Fruit fly (Drosophila melanogaster) whole organism: ENCODE results near the gene CG2120.
A peak's percentile ranks its signal among the peaks of the same experiment; 100 is the strongest.

Experiments used
- CG8478 ChIP-seq: fragments of >200 bp; optimal IDR thresholded peaks from 2 replicates; lab custom pipeline; 2018; ENCODE audit warnings: inconsistent platforms
- Dll ChIP-seq: fragments of >200 bp; optimal IDR thresholded peaks from 2 replicates; lab custom pipeline; 2017
- EcR ChIP-seq, 2 experiments: fragments of >200 bp; optimal IDR thresholded peaks; 2 replicates each; lab custom pipeline; 2017; ENCODE audit warnings: missing biosample characterization in 2 of 2, missing genetic modification characterization in 2 of 2, missing genetic modification reagents in 2 of 2
- pan ChIP-seq: fragments of >200 bp; optimal IDR thresholded peaks from 2 replicates; lab custom pipeline; 2017
- psq ChIP-seq: fragments of >200 bp; optimal IDR thresholded peaks from 2 replicates; lab custom pipeline; 2017
- usp ChIP-seq: fragments of >200 bp; optimal IDR thresholded peaks from 2 replicates; lab custom pipeline; 2017; ENCODE audit warnings: missing biosample characterization, missing genetic modification characterization, mixed read lengths

The CG2120 gene

DNA sequence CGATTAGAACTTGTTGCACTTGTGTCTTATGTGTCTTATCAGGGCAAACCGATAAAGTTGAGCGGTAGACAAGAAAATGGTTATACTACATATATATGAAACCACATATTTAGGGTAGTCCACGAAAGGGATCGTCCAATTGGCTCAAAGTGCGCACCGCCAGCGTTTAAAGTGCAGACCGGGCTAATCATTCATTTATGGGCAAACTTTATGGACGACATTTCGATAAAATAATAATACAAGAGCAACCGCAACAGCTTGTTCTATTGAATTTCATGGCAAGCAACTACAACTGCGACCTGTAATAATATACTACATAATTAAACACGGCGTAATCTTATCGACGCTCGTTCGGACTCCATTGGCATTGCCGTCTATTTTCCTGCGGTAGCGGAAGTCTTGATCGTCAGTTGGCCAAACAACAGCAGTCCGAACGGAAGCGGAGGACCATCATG is at the start of gene CG2120, which contains the start of gene cyr:
Gene CG2120 (plus strand): TSS at position 405 of the 455 bp plus-strand sequence.
Gene cyr (minus strand): TSS at position 294 of the 455 bp plus-strand sequence.
- TF ChIP-seq EcR (GFP tag; optimal IDR thresholded peaks at IDR 0.05; lab: Kevin White, UChicago): no peak
- TF ChIP-seq Dll (lab: Kevin White, UChicago): no peak
- no peak for TF ChIP-seq psq (lab: Kevin White, UChicago)
- no peak for TF ChIP-seq usp
- no peak for TF ChIP-seq CG8478
- TF ChIP-seq pan (lab: Kevin White, UChicago): no peak

DNA sequence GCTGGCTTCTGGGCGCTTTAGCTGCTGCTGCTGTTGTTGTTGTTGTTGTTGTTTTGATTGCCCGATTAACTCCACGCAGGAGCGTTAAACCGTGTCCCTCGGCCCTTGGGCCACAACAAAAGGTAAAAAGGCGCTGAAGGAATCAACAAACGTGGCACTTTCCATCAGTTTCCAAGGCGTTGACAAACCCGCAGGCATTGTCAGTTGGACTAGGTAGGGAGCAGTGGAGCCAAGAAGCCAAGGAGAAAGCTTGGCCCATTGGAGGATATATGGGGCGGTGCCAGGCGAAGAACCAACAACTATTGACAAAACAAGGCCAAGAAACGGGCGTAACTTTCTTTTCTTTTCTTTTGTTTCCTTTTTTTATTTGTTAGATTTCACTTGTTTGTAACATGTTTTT is 48.5 kb upstream of the CG2120 start, which contains the start of gene CG2256:
Gene CG2256 (minus strand): TSS at position 101 of the 400 bp plus-strand sequence.
- TF ChIP-seq CG8478 (no peak), EcR (GFP tag; optimal IDR thresholded peaks at IDR 0.05; lab: Kevin White, UChicago) (no peak), usp (no peak), pan (lab: Kevin White, UChicago) (no peak), Dll (lab: Kevin White, UChicago) (no peak), psq (lab: Kevin White, UChicago) (no peak)

DNA sequence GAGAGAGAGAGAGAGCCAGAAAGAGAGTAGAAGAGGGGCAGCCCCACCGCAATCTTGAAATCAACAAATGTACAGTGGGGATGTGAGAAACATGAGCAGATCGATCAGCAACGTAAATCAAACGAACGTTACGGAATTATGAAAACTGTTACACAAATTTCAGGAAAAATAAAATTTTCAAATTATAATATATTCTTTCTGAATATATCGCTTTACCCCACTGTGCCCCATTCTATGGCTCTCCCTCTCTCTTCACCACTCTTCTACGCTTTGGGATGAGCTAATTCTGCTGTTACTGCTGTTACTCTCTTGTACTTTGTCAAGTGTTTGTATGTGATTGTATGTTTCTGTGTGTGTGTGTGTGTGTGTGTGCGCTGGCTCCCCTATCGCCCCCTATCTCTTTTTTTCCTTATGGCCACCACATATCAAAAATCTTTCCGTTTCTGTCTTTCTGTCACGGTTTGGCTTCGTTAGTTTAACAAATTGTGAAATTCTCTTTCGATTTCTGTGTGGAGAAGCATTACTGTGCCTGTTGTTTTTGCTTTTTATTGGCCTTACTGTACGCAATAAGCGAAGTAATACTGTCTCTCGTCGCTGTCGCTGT is 44.5 kb upstream of the CG2120 start:
- TF ChIP-seq Dll (lab: Kevin White, UChicago) (peak; percentile 13), pan (lab: Kevin White, UChicago) (no peak)

DNA sequence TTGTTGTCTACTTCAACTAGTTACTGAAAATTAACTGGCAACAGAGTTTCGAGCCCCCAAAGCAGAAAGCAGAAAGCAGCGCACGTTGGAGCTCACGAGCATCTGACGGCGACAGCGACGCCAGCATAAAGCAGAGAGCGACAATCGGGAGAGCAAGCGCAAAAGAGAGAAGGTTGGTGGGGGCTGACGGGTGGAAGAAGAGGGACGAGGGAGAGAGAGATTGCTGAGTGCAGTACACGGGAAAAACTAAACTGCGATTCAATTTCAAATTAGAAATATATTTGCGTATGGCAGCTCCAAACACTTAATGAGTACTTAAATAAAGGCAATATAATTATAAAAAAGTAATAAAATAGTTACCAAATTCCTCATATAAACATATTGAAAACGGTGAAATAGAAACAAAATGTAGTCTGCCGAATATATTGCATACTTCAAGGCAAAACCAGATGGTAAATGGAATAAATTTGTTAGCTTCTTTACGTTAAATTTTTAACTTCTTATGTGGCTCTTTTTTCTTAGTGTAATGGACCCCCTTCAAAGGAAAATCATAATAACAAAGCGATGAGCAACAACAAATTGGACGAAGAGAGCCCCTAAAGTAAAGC is 43.4 kb upstream of the CG2120 start:
- TF ChIP-seq CG8478 (no peak), pan (lab: Kevin White, UChicago) (no peak), Dll (lab: Kevin White, UChicago) (peak; percentile 85), usp (no peak), EcR (GFP tag; optimal IDR thresholded peaks at IDR 0.05; lab: Kevin White, UChicago) (no peak), psq (lab: Kevin White, UChicago) (no peak)

DNA sequence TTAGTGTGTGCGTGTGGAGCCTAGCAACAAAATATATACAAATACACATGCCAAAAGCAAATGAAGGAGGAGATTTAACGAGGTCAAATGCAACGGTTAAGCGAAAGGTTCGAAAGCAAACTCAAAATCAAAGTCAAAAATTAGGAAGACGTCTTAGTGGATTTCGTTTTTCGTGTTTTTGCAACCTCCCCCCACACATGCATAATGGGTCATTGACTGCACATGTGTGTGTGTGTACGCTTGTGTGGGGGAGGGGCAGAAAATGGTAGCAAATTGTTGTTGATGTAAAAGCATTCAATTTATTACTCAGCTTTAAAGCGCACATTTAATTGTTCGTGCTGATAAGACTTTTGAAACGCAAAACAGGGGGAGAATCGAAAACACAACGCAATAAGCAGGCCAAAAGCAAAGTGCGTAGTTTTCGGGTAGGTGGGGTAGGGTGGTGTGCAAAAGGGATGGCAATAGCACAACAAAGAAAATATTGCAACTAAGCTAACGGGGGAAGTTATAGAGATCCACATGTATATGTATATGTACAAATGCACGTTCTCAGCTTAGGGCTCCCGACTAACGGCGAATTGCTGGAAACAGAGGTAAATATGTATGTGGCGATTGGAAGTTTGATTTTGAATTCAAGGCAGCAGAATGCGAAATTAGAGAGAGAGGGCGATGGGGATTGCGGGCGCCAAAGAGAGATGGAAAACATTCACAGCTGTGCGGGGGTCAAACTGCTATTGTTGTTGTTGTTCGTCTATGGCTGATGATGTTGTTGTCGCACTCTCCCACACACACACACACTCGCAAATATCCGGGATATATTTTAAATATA is 42.5 kb upstream of the CG2120 start:
- TF ChIP-seq pan (lab: Kevin White, UChicago) (no peak), CG8478 (no peak), EcR (GFP tag; optimal IDR thresholded peaks at IDR 0.05; lab: Kevin White, UChicago) (peak; percentile 81 to 84), Dll (lab: Kevin White, UChicago) (no peak)

DNA sequence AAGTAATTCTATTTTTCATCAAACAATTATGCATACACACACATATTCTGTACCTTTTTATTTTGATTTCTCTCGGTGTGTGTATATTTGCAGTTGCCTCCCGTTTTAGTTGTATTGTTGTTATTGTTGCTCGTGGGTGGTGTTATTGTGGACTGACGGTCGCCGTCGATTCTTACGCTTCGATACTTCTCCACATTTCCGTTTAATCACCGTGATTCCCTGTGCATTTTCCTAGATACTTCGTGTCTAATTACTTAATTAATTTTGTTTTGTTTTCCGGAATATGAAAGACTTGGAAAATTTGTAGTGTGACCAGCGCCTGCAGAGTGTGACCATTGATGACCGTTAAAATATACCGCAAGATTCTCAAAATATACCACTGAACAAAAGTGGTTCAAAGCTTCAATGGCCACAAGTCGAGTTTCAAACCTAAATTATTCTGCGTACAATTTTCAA is 41.9 kb upstream of the CG2120 start, which contains the start of gene UbcE2H:
Gene UbcE2H (minus strand): TSS at position 343 of the 456 bp plus-strand sequence.
- TF ChIP-seq pan (lab: Kevin White, UChicago) (no peak), Dll (lab: Kevin White, UChicago) (no peak), CG8478 (no peak), usp (no peak)

DNA sequence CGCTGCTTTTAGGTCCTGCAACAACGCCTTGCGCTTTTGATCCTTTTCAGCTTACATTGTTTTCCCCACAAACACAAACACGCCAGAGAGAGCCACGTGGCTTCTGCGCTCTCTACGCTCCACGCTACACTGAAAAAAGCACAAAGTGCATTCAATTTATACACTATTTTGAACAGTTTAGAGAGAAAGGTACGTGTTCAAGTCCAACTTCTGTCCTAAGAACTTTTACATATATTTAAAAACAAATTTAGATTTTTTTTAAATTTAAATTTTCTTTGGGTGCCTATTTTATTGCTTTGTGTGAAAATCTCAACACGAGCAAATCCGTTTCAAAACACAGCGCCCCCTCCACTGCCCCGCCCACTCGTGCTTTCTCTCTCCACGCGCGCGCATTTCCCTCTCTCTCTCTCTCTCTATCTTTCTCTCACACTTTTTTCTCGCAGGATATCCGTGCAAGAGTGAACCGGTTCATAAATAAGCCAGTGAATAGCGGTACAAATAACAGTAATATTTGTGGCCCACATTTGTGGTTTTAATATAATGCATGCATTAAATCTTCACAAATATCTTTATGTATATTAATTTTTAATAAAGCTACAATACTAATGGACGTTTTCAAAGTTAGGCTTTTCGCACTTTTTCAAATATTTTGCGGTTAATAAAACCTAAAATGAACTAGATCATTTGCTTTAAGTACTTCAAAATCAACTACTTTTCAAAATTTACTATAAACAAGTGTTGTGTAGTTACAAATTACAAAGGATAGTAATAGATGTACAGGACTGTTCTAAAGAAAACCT is 35.4 kb upstream of the CG2120 start:
- no peak for TF ChIP-seq psq (lab: Kevin White, UChicago)
- no peak for TF ChIP-seq EcR (GFP tag; optimal IDR thresholded peaks at IDR 0.05; lab: Kevin White, UChicago)
- no peak for TF ChIP-seq usp
- no peak for TF ChIP-seq CG8478
- TF ChIP-seq pan (lab: Kevin White, UChicago): no peak
- TF ChIP-seq Dll (lab: Kevin White, UChicago): no peak

DNA sequence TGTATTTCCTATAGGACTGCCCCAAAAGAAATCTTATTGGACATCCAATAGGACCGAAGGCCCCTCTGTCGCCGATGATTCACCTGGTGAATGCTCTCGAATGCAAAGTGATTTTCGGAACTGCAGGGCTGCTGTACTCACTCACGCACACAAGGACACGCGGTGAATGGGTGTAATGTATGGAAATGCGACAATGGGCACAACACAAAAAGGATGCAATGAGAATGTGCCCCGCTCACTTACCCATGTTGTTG is 34.9 kb upstream of the CG2120 start:
- no peak for TF ChIP-seq Dll (lab: Kevin White, UChicago)
- TF ChIP-seq EcR (GFP tag; optimal IDR thresholded peaks at IDR 0.05; lab: Kevin White, UChicago): no peak
- TF ChIP-seq pan (lab: Kevin White, UChicago): no peak
- TF ChIP-seq usp: no peak
- TF ChIP-seq psq (lab: Kevin White, UChicago): no peak
- no peak for TF ChIP-seq CG8478

DNA sequence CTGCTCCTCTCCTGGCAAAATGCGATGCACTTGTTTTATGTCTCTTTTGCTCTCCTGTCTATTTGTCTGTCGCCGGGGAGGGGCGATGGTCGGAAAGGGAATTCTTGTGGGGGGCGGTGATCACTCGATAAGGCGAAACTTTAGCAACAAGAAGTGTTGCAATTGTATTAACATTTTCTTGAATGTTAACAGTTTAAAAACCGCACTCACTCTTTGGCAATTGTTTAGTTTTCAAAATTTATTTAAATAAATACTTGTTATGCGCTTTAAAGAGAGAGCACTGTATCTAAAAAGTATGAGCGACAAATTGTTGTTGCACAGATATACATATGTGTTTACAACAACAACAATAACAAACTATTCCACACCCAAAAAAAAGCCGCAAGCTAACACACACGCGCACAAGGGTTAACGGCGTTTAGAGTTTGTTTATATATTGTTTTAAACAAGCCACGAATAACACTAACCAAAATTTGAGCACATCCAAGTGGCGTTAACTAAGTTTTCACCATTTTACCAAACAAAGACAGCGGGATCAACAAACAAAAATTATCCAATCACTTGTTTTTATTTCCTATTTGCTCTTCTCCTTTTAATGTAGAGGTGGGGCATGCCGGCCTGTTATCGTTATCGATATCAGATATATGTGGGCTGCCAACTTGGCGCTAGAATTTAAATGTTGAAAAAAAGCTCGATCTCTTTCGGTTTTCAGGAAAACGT is 34.0 kb upstream of the CG2120 start, which contains the start of gene CG2258:
Gene CG2258 (minus strand): TSS at position 617 of the 720 bp plus-strand sequence.
- TF ChIP-seq psq (lab: Kevin White, UChicago) (no peak), usp (no peak), EcR (GFP tag; optimal IDR thresholded peaks at IDR 0.05; lab: Kevin White, UChicago) (no peak), CG8478 (no peak), pan (lab: Kevin White, UChicago) (no peak), Dll (lab: Kevin White, UChicago) (no peak)

DNA sequence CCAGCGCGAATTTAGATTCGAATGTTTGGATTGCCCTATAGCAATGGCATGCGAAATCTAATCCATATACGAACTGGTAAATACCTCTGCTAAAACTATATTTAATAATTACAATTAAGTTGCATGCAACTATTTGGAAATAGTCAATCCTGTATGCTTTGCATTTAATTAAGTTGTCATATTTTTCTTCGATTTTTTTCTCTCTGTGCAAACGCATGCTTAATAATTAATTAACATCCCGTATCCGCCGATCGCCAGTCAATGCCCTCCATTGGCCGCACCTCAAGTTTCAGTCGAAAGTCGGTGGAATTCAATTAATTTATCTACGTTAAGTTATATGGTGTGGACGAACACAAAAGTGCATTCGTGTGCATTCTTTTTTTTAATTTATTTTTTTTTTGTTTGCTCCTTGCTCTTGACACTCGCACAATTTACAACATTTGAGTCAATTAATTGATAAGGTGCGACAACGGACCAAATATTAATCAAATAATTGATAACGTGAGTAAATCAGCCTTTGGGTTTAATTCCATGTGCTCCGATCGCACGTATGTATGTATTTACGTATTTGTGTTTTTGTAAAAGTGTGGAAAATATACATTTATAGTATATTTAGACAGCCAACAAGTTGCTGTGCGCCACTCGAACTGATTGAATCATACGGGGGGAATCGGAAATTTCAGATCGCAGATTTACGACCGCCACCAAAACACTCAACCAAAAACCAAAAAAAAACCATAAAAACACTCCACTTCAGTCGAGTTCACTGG is 29.2 kb upstream of the CG2120 start:
- no peak for TF ChIP-seq psq (lab: Kevin White, UChicago)
- no peak for TF ChIP-seq Dll (lab: Kevin White, UChicago)
- no peak for TF ChIP-seq pan (lab: Kevin White, UChicago)
- TF ChIP-seq usp: no peak
- TF ChIP-seq CG8478: no peak
- TF ChIP-seq EcR (GFP tag; optimal IDR thresholded peaks at IDR 0.05; lab: Kevin White, UChicago): no peak
